Worm (Caenorhabditis elegans) whole organism, mixed stage, embryonic: ENCODE measurements around the gene acr-14.
A peak's percentile ranks its signal among the peaks of the same experiment; 100 is the strongest.

ENCODE experiments used
- M03D4.4 ChIP-seq: sonication (generic microtip); optimal IDR thresholded peaks from 2 replicates; lab custom pipeline; 2017; ENCODE audit warnings: mild to moderate bottlenecking, missing genetic modification characterization, missing compliant biosample characterization
- bed-3 ChIP-seq: fragments of 200-800 bp; sonication (Bioruptor generic); optimal IDR thresholded peaks from 3 replicates; lab custom pipeline; 2018; ENCODE audit warnings: mild to moderate bottlenecking, missing genetic modification characterization, moderate library complexity, missing compliant biosample characterization
- blmp-1 ChIP-seq: fragments of 150-350 bp; optimal IDR thresholded peaks from 2 replicates; lab custom pipeline; 2014; ENCODE audit warnings: missing biosample characterization, missing genetic modification characterization
- ceh-39 ChIP-seq: fragments of 150-350 bp; optimal IDR thresholded peaks from 2 replicates; lab custom pipeline; 2014; ENCODE audit warnings: missing biosample characterization, missing genetic modification characterization
- ceh-43 ChIP-seq: fragments of 200-800 bp; sonication (Bioruptor generic); optimal IDR thresholded peaks from 2 replicates; lab custom pipeline; 2018; ENCODE audit warnings: mild to moderate bottlenecking, missing genetic modification characterization, moderate library complexity, missing compliant biosample characterization
- ceh-83 ChIP-seq: fragments of 200-800 bp; sonication (Bioruptor generic); optimal IDR thresholded peaks from 2 replicates; lab custom pipeline; 2018; ENCODE audit warnings: mild to moderate bottlenecking, missing genetic modification characterization, missing compliant biosample characterization
- ces-1 ChIP-seq: fragments of 150-350 bp; optimal IDR thresholded peaks from 2 replicates; lab custom pipeline; 2014; ENCODE audit warnings: missing biosample characterization, missing genetic modification reagents, missing genetic modification characterization
- cnd-1 ChIP-seq: fragments of 200-800 bp; sonication (Bioruptor generic); optimal IDR thresholded peaks from 2 replicates; lab custom pipeline; 2018; ENCODE audit warnings: mild to moderate bottlenecking, missing genetic modification characterization, missing compliant biosample characterization
- drap-1 ChIP-seq: fragments of 200-800 bp; sonication (Bioruptor generic); optimal IDR thresholded peaks from 3 replicates; lab custom pipeline; 2018; ENCODE audit warnings: mild to moderate bottlenecking, missing genetic modification characterization, missing compliant biosample characterization
- elt-1 ChIP-seq: sonication (generic microtip); optimal IDR thresholded peaks from 2 replicates; lab custom pipeline; 2017; ENCODE audit warnings: missing genetic modification characterization, mild to moderate bottlenecking, missing compliant biosample characterization, antibody characterized with exemption, moderate library complexity, borderline replicate concordance; ENCODE audit not compliant: insufficient read depth
- elt-3 ChIP-seq: fragments of 150-350 bp; optimal IDR thresholded peaks from 2 replicates; lab custom pipeline; 2014; ENCODE audit warnings: missing biosample characterization, missing genetic modification characterization
- flh-1 ChIP-seq: fragments of 200-800 bp; sonication (Bioruptor generic); optimal IDR thresholded peaks from 2 replicates; lab custom pipeline; 2018; ENCODE audit warnings: mild to moderate bottlenecking, missing genetic modification characterization, moderate library complexity, missing compliant biosample characterization
- ham-2 ChIP-seq: fragments of 200-800 bp; sonication (Bioruptor generic); optimal IDR thresholded peaks from 2 replicates; lab custom pipeline; 2018; ENCODE audit warnings: mild to moderate bottlenecking, missing genetic modification characterization, missing compliant biosample characterization
- hlh-1 ChIP-seq: fragments of 150-350 bp; optimal IDR thresholded peaks from 2 replicates; lab custom pipeline; 2014; ENCODE audit warnings: missing biosample characterization, missing genetic modification reagents, missing genetic modification characterization
- lin-13 ChIP-seq: fragments of 150-350 bp; optimal IDR thresholded peaks from 2 replicates; lab custom pipeline; 2014; ENCODE audit warnings: missing biosample characterization, missing genetic modification characterization
- lin-32 ChIP-seq: fragments of 200-800 bp; sonication (Bioruptor generic); optimal IDR thresholded peaks from 2 replicates; lab custom pipeline; 2018; ENCODE audit warnings: mild to moderate bottlenecking, missing genetic modification characterization, missing compliant biosample characterization
- lsy-2 ChIP-seq: fragments of 150-350 bp; optimal IDR thresholded peaks from 2 replicates; lab custom pipeline; 2014; ENCODE audit warnings: missing biosample characterization, missing genetic modification characterization
- mab-5 ChIP-seq: fragments of 150-350 bp; optimal IDR thresholded peaks from 2 replicates; lab custom pipeline; 2014; ENCODE audit warnings: missing biosample characterization, missing genetic modification characterization
- mep-1 ChIP-seq: fragments of 150-350 bp; optimal IDR thresholded peaks from 2 replicates; lab custom pipeline; 2017; ENCODE audit warnings: missing biosample characterization, missing genetic modification reagents, missing genetic modification characterization, inconsistent platforms
- mls-2 ChIP-seq: sonication (generic microtip); optimal IDR thresholded peaks from 2 replicates; lab custom pipeline; 2016; ENCODE audit warnings: mild to moderate bottlenecking, missing genetic modification characterization, moderate library complexity, missing compliant biosample characterization
- nhr-12 ChIP-seq: fragments of 150-350 bp; optimal IDR thresholded peaks from 2 replicates; lab custom pipeline; 2014; ENCODE audit warnings: missing biosample characterization, missing genetic modification characterization
- nhr-2 ChIP-seq: fragments of 150-350 bp; optimal IDR thresholded peaks from 2 replicates; lab custom pipeline; 2014; ENCODE audit warnings: missing biosample characterization, missing genetic modification characterization
- nhr-237 ChIP-seq: fragments of 150-350 bp; optimal IDR thresholded peaks from 2 replicates; lab custom pipeline; 2014; ENCODE audit warnings: missing biosample characterization, missing genetic modification characterization
- nhr-28 ChIP-seq: fragments of 150-350 bp; optimal IDR thresholded peaks from 2 replicates; lab custom pipeline; 2014; ENCODE audit warnings: missing biosample characterization, missing genetic modification characterization
- nhr-76 ChIP-seq: sonication (generic microtip); optimal IDR thresholded peaks from 2 replicates; lab custom pipeline; 2017; ENCODE audit warnings: missing biosample characterization, missing genetic modification characterization
- pha-4 ChIP-seq: fragments of 150-350 bp; optimal IDR thresholded peaks from 2 replicates; lab custom pipeline; 2018; ENCODE audit warnings: missing biosample characterization, missing genetic modification reagents, missing genetic modification characterization
- sem-2 ChIP-seq: fragments of 200-800 bp; sonication (Bioruptor generic); optimal IDR thresholded peaks from 2 replicates; lab custom pipeline; 2018; ENCODE audit warnings: mild to moderate bottlenecking, missing genetic modification characterization, missing compliant biosample characterization
- snpc-4 ChIP-seq: fragments of 150-350 bp; optimal IDR thresholded peaks from 2 replicates; lab custom pipeline; 2014; ENCODE audit warnings: missing biosample characterization, missing genetic modification characterization
- sptf-1 ChIP-seq: sonication (generic microtip); optimal IDR thresholded peaks from 2 replicates; lab custom pipeline; 2017; ENCODE audit warnings: mild to moderate bottlenecking, missing genetic modification characterization, moderate library complexity, missing compliant biosample characterization
- tbx-8 ChIP-seq: fragments of 200-800 bp; sonication (Bioruptor generic); optimal IDR thresholded peaks from 2 replicates; lab custom pipeline; 2018; ENCODE audit warnings: mild to moderate bottlenecking, missing genetic modification characterization, moderate library complexity, missing compliant biosample characterization
- unc-120 ChIP-seq: sonication (generic microtip); optimal IDR thresholded peaks from 2 replicates; lab custom pipeline; 2017; ENCODE audit warnings: missing genetic modification characterization, missing compliant biosample characterization; ENCODE audit not compliant: poor library complexity, severe bottlenecking
- unc-39 ChIP-seq: fragments of 150-350 bp; optimal IDR thresholded peaks from 2 replicates; lab custom pipeline; 2014; ENCODE audit warnings: missing biosample characterization, missing genetic modification characterization
- unc-62 ChIP-seq: fragments of 150-350 bp; optimal IDR thresholded peaks from 2 replicates; lab custom pipeline; 2014; ENCODE audit warnings: missing biosample characterization, missing genetic modification reagents, missing genetic modification characterization
- zip-8 ChIP-seq: fragments of 150-350 bp; optimal IDR thresholded peaks from 2 replicates; lab custom pipeline; 2014; ENCODE audit warnings: missing biosample characterization, missing genetic modification characterization
- ztf-11 ChIP-seq: fragments of 150-350 bp; optimal IDR thresholded peaks from 2 replicates; lab custom pipeline; 2014; ENCODE audit warnings: missing biosample characterization, missing genetic modification characterization

acr-14 gene

DNA sequence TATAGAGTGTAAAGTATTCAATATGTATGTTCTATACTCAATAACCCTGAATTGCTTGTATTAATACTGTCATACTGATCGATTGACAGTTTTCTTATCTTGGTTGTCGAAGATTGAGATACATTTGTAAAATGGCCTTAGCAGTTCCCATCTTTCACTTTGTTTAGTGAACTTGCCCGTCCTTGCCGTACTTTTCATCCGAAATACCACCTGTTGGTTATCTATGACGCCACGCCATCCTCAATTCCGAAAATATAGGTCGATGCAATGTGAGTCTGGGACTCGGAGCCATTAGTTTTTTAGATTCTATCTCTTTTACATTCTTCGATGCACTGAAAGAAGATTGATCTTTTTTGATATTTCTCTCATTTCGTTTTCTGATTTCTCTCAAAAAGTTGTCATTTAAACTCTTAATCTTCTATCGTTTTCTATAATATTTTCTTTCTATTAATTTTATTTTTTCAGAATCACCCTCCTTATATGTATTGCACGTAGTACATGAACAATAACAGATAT is 47.4 kb downstream of the acr-14 start, which contains the start of gene ulp-4:
Gene ulp-4, plus strand, starts transcription at position 466 of the 516 bp plus-strand sequence.
- TF ChIP-seq mep-1 (tag; lab: Kevin White, UChicago): no peak
- TF ChIP-seq hlh-1 (tag; lab: Kevin White, UChicago): peak; percentile 16
- no peak for TF ChIP-seq lin-32

DNA sequence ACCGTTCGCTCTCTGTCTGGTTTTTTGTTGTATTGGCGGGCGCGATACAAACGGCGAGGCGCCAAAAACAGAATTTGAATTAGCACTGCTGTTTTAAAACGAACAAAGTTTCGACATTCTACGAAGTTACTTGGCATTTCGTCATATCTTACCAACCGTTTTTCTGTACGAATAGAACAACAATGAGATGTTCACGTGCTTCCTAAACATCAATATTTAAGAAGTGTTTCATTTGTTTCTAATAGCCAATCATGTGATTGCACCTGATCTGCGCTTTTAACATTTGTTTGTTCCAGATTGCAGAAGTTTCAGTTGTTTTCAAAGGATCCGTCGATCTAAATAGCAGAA is 48.0 kb downstream of the acr-14 start:
- no peak for TF ChIP-seq nhr-2

DNA sequence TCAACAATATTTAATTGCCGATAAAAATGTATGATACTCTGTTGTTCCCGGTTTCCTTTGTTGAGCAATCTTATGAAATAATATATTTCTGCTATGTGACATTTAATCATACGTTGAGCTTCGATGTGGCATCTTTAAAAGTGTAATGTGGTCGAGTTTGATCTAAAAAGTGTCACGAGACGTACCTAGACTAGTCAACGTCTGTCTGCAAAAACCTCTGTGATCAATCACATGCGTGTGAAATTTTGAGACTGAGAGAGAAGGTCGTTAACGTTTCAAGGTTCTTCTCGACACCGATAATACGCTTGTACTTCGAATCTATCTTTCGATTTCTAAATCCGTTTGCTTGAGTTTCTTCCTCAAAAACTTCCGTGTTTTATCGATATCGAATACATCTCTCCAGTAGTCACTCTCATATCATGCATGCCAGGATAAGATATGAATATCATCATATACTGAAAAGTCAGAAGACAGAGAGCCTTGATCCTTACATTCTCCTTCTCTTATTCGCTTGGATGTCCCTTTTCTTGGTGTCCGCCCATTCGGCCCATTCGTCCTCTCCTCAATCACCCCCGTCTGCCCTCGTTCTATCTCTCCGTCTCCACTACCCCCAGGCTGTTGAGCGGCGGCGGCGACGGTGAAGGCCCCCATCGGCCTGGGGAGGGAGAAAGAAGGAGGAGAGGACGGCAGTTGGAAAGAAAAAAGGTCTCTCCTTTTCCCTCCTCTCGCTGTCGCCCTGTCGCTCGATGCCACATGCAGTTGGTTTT is 48.5 kb downstream of the acr-14 start:
- TF ChIP-seq mab-5 (tag; lab: Kevin White, UChicago) (no peak), ham-2 (GFP tag; lab: Kevin White, UChicago) (peak; percentile 66), sptf-1 (tag; lab: Kevin White, UChicago) (peak; percentile 71), nhr-76 (tag; lab: Kevin White, UChicago) (no peak), mep-1 (tag; lab: Kevin White, UChicago) (peak; percentile 61), unc-39 (tag; lab: Kevin White, UChicago) (no peak), nhr-12 (tag; lab: Kevin White, UChicago) (no peak), unc-120 (tag; lab: Kevin White, UChicago) (peak; percentile 89), blmp-1 (tag; lab: Kevin White, UChicago) (no peak), lsy-2 (tag; lab: Kevin White, UChicago) (peak; percentile 17), mls-2 (tag; lab: Kevin White, UChicago) (peak; percentile 66), snpc-4 (tag; lab: Kevin White, UChicago) (no peak), unc-62 (no peak), nhr-237 (tag; lab: Kevin White, UChicago) (no peak), nhr-28 (tag; lab: Kevin White, UChicago) (no peak), cnd-1 (tag; lab: Kevin White, UChicago) (peak; percentile 16), zip-8 (no peak), ceh-43 (GFP tag; lab: Kevin White, UChicago) (no peak), elt-1 (tag; lab: Kevin White, UChicago) (no peak), tbx-8 (GFP tag; lab: Kevin White, UChicago) (peak; percentile 22), drap-1 (GFP tag; lab: Kevin White, UChicago) (peak; percentile 51), pha-4 (tag; lab: Kevin White, UChicago) (no peak), nhr-2 (no peak), lin-32 (peak; percentile 9), lin-13 (tag; lab: Kevin White, UChicago) (no peak), flh-1 (no peak), ceh-83 (GFP tag; lab: Kevin White, UChicago) (no peak), ces-1 (no peak), ztf-11 (no peak), sem-2 (peak; percentile 34), elt-3 (no peak), M03D4.4 (tag; lab: Kevin White, UChicago) (peak; percentile 46), hlh-1 (tag; lab: Kevin White, UChicago) (peak; percentile 22), bed-3 (GFP tag; lab: Kevin White, UChicago) (no peak), ceh-39 (no peak)
- TF ChIP-seq, all 35 proteins: peak for 13

DNA sequence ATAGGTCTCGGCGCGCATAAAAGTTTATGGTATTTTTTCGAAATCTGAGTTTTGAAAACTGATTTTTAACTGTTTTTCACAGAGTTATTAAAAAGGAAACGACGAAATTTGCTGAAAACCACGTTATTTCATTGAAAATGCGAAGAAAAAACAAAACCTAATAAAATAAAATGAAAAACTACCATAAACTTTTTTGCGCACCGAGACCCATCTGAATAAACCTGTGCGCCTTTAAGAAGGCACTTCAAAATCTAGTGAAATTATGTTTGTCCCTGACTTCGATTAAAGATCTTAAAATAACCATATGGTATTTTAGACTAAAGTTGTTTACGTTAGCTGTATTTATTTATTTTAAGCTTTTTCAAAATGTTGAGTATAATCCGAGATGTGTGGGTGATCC is 49.2 kb downstream of the acr-14 start:
- TF ChIP-seq ztf-11: no peak
- no peak for TF ChIP-seq ceh-39
- TF ChIP-seq nhr-237 (tag; lab: Kevin White, UChicago): no peak
- TF ChIP-seq sptf-1 (tag; lab: Kevin White, UChicago): no peak
- TF ChIP-seq ceh-83 (GFP tag; lab: Kevin White, UChicago): no peak
- no peak for TF ChIP-seq hlh-1 (tag; lab: Kevin White, UChicago)
- TF ChIP-seq mls-2 (tag; lab: Kevin White, UChicago): no peak
- no peak for TF ChIP-seq flh-1
- no peak for TF ChIP-seq drap-1 (GFP tag; lab: Kevin White, UChicago)
- TF ChIP-seq mep-1 (tag; lab: Kevin White, UChicago): no peak
- TF ChIP-seq sem-2: no peak
- TF ChIP-seq unc-62: no peak
